Worm (Caenorhabditis elegans): ENCODE measurements around the gene ceh-39.

The ceh-39 gene

ce11 chrX:1837703-1838102 lies 18.3 kb downstream of the ceh-39 start:
- TF ChIP-seq ceh-9 (tag; optimal IDR thresholded peaks at IDR 0.05) (no peak), zip-5 (tag; optimal IDR thresholded peaks at IDR 0.05) (peak; percentile 5), che-1 (tag; optimal IDR thresholded peaks at IDR 0.05) (peak; percentile 79), npax-4 (tag; optimal IDR thresholded peaks at IDR 0.05) (peak; percentile 21), madf-2 (tag; optimal IDR thresholded peaks at IDR 0.05) (peak; percentile 50), ceh-19 (GFP tag; optimal IDR thresholded peaks at IDR 0.05) (peak; percentile 74), Y22D7AL.16 (tag; optimal IDR thresholded peaks at IDR 0.05) (peak; percentile 61), sox-2 (GFP tag; IDR thresholded peaks at IDR 0.05) (no peak), ceh-14 (tag; optimal IDR thresholded peaks at IDR 0.05) (peak; percentile 75), pat-9 (tag; optimal IDR thresholded peaks at IDR 0.05) (peak; percentile 52), K09A11.1 (tag; optimal IDR thresholded peaks at IDR 0.05; ENCODE audit: insufficient read depth) (no peak), dve-1 (tag; optimal IDR thresholded peaks at IDR 0.05) (peak; percentile 29), K02D7.2 (tag; optimal IDR thresholded peaks at IDR 0.05) (peak; percentile 75), dmd-4 (tag; optimal IDR thresholded peaks at IDR 0.05; ENCODE audit: borderline replicate concordance) (peak; percentile 67), fax-1 (tag; optimal IDR thresholded peaks at IDR 0.05) (peak; percentile 48), fkh-10 (GFP tag; optimal IDR thresholded peaks at IDR 0.05) (no peak), rnt-1 (tag; optimal IDR thresholded peaks at IDR 0.05) (peak; percentile 28), pha-4 (tag; optimal IDR thresholded peaks at IDR 0.05) (no peak), pag-3 (tag; optimal IDR thresholded peaks at IDR 0.05; ENCODE audit: borderline replicate concordance) (no peak), sdc-2 (tag; optimal IDR thresholded peaks at IDR 0.05) (peak; percentile 91), sox-4 (tag; optimal IDR thresholded peaks at IDR 0.05) (peak; percentile 68), F13H6.1 (tag; optimal IDR thresholded peaks at IDR 0.05) (peak; percentile 53), ceh-34 (tag; optimal IDR thresholded peaks at IDR 0.05) (peak; percentile 91), ets-4 (tag; optimal IDR thresholded peaks at IDR 0.05) (peak; percentile 29), ceh-2 (tag; optimal IDR thresholded peaks at IDR 0.05) (peak; percentile 56), T23F11.4 (GFP tag; optimal IDR thresholded peaks at IDR 0.05) (peak; percentile 54), C38D4.7 (GFP tag; optimal IDR thresholded peaks at IDR 0.05) (peak; percentile 65), ceh-30 (tag; optimal IDR thresholded peaks at IDR 0.05) (no peak), lim-6 (tag; optimal IDR thresholded peaks at IDR 0.05) (no peak), unc-86 (tag; optimal IDR thresholded peaks at IDR 0.05) (peak; percentile 51), ztf-16 (tag; optimal IDR thresholded peaks at IDR 0.05) (peak; percentile 48), ahr-1 (tag; optimal IDR thresholded peaks at IDR 0.05) (peak; percentile 28), tbx-7 (tag; optimal IDR thresholded peaks at IDR 0.05) (no peak), pqm-1 (tag; optimal IDR thresholded peaks at IDR 0.05) (peak; percentile 30), ceh-18 (tag; optimal IDR thresholded peaks at IDR 0.05) (peak; percentile 42), nfya-1 (tag; optimal IDR thresholded peaks at IDR 0.05) (peak; percentile 28), ttx-3 (tag; optimal IDR thresholded peaks at IDR 0.05) (peak; percentile 56), C08G9.2 (tag; optimal IDR thresholded peaks at IDR 0.05) (peak; percentile 62), elt-4 (tag; optimal IDR thresholded peaks at IDR 0.05) (no peak), hlh-6 (tag; optimal IDR thresholded peaks at IDR 0.05) (peak; percentile 78), lin-11 (tag; optimal IDR thresholded peaks at IDR 0.05) (peak; percentile 56), fkh-6 (tag; optimal IDR thresholded peaks at IDR 0.05) (peak; percentile 64), ceh-45 (GFP tag; IDR thresholded peaks at IDR 0.05) (0 out of 2 replicates have a peak, but pooled peaks have one; percentile 20), unc-42 (tag; optimal IDR thresholded peaks at IDR 0.05) (peak; percentile 2), ceh-48 (tag; optimal IDR thresholded peaks at IDR 0.05) (peak; percentile 56), ref-2 (tag; optimal IDR thresholded peaks at IDR 0.05) (no peak), hlh-15 (tag; optimal IDR thresholded peaks at IDR 0.05) (peak; percentile 52), pros-1 (tag; optimal IDR thresholded peaks at IDR 0.05) (no peak), unc-55 (GFP tag; optimal IDR thresholded peaks at IDR 0.05) (no peak), gmeb-2 (tag; optimal IDR thresholded peaks at IDR 0.05) (peak; percentile 77), pha-2 (tag; optimal IDR thresholded peaks at IDR 0.05) (peak; percentile 62), eyg-1 (tag; optimal IDR thresholded peaks at IDR 0.05) (no peak), hlh-13 (GFP tag; optimal IDR thresholded peaks at IDR 0.05) (peak; percentile 61)
